Worm (Caenorhabditis elegans) whole organism, early embryonic: Measurements from ENCODE around the gene clec-124.

Source experiments
- aly-1 ChIP-seq: sonication (generic microtip); optimal IDR thresholded peaks from 2 replicates; lab custom pipeline; 2016; ENCODE audit warnings: missing genetic modification characterization, missing compliant biosample characterization
- ama-1 ChIP-seq: fragments of 150-350 bp; optimal IDR thresholded peaks from 2 replicates; lab custom pipeline; 2014
- pes-1 ChIP-seq: fragments of 200-800 bp; sonication (Bioruptor generic); IDR thresholded peaks from 2 replicates; pipeline ENCODE4 v1.3.6; 2022; ENCODE audit warnings: missing genetic modification reagents, missing genetic modification characterization, missing compliant biosample characterization
- tra-4 ChIP-seq: sonication (generic microtip); optimal IDR thresholded peaks from 2 replicates; lab custom pipeline; 2017; ENCODE audit warnings: missing genetic modification characterization, missing compliant biosample characterization

DNA sequence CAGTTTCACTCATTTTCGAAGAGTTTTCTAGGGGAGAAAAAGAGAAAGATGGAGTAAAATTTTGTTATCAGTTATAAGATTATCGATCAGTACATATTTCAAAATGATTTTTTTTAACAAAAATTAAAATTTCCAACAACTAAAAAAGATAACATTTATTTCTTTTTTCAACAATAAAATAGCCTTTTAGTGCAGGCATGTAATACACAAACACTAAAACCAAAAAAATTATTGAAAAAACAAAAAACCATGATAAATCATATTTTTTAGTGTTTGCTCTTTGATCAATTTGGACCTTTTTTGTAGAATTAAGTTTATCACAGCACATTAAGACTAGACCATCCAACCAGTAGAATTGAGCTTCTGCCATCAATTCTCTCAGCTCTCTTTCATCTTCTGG is 24.9 kb upstream of the clec-124 start, which contains the start of gene ZC239.15:
- TF ChIP-seq ama-1 (lab: Kevin White, UChicago), result no peak
- TF ChIP-seq pes-1, result no peak
- TF ChIP-seq aly-1, result no peak
- TF ChIP-seq tra-4, result no peak
